Fruit fly (Drosophila melanogaster) whole organism, embryonic: Measurements from ENCODE around the gene CG43813.

Experiments used
- Abd-B ChIP-seq: fragments of 200-800 bp; sonication (Bioruptor generic); optimal IDR thresholded peaks from 2 replicates; lab custom pipeline; 2018; ENCODE audit warnings: missing biosample characterization, mild to moderate bottlenecking, missing genetic modification characterization, moderate library complexity
- Ada2b ChIP-seq: fragments of 200-800 bp; sonication (Bioruptor generic); IDR thresholded peaks from 2 replicates; pipeline ENCODE4 v1.3.6; 2022; ENCODE audit warnings: missing biosample characterization, missing genetic modification characterization
- B-H1 ChIP-seq: fragments of 200-800 bp; sonication (Bioruptor generic); IDR thresholded peaks from 3 replicates; pipeline ENCODE4 v1.3.6; 2022; ENCODE audit warnings: missing biosample characterization, missing genetic modification characterization
- CG10366 ChIP-seq: fragments of 200-800 bp; sonication (Bioruptor generic); IDR thresholded peaks from 2 replicates; pipeline ENCODE4 v1.3.6; 2022; ENCODE audit warnings: missing biosample characterization, missing genetic modification characterization
- CG11456 ChIP-seq: fragments of 200-800 bp; sonication (Bioruptor generic); IDR thresholded peaks from 3 replicates; pipeline ENCODE4 v1.3.6; 2022; ENCODE audit warnings: missing biosample characterization, missing genetic modification characterization
- CG11560 ChIP-seq: fragments of 200-800 bp; sonication (Bioruptor generic); IDR thresholded peaks from 3 replicates; pipeline ENCODE4 v1.3.6; 2022; ENCODE audit warnings: missing biosample characterization, missing genetic modification characterization
- CG14860 ChIP-seq: fragments of 200-800 bp; sonication (Bioruptor generic); IDR thresholded peaks from 3 replicates; pipeline ENCODE4 v1.3.6; 2022; ENCODE audit warnings: missing biosample characterization, missing genetic modification characterization; ENCODE audit not compliant: partially characterized antibody
- CG15479 ChIP-seq: fragments of 200-800 bp; sonication (Bioruptor generic); optimal IDR thresholded peaks from 3 replicates; lab custom pipeline; 2019; ENCODE audit warnings: missing biosample characterization, mild to moderate bottlenecking, missing genetic modification characterization, moderate library complexity
- CG16815 ChIP-seq: fragments of 200-800 bp; sonication (Bioruptor generic); optimal IDR thresholded peaks from 3 replicates; lab custom pipeline; 2017; ENCODE audit warnings: missing biosample characterization, mild to moderate bottlenecking, missing genetic modification characterization
- CG17385 ChIP-seq: fragments of 200-800 bp; sonication (Bioruptor generic); optimal IDR thresholded peaks from 3 replicates; lab custom pipeline; 2018; ENCODE audit warnings: missing biosample characterization, mild to moderate bottlenecking, missing genetic modification characterization
- CG18619 ChIP-seq: fragments of 200-800 bp; sonication (Bioruptor generic); optimal IDR thresholded peaks from 3 replicates; lab custom pipeline; 2017; ENCODE audit warnings: missing biosample characterization, mild to moderate bottlenecking, missing genetic modification characterization
- CG2129 ChIP-seq: fragments of 200-800 bp; sonication (Bioruptor generic); IDR thresholded peaks from 2 replicates; pipeline ENCODE4 v1.3.6; 2022; ENCODE audit warnings: missing biosample characterization, missing genetic modification characterization; ENCODE audit not compliant: partially characterized antibody
- CG2678 ChIP-seq: fragments of 200-800 bp; sonication (Bioruptor generic); optimal IDR thresholded peaks from 3 replicates; lab custom pipeline; 2019; ENCODE audit warnings: missing biosample characterization, mild to moderate bottlenecking, missing genetic modification characterization, moderate library complexity
- CG33213 ChIP-seq: fragments of 200-800 bp; sonication (Bioruptor generic); optimal IDR thresholded peaks from 3 replicates; lab custom pipeline; 2016; ENCODE audit warnings: missing biosample characterization, missing genetic modification characterization
- CG3726 ChIP-seq: fragments of 200-800 bp; sonication (Bioruptor generic); IDR thresholded peaks from 3 replicates; pipeline ENCODE4, ENCODE4 v1.3.6; 2022; ENCODE audit warnings: missing biosample characterization, missing genetic modification characterization
- CG4404 ChIP-seq: fragments of 200-800 bp; sonication (Bioruptor generic); IDR thresholded peaks from 2 replicates; pipeline ENCODE4 v1.3.6; 2022; ENCODE audit warnings: missing biosample characterization, missing genetic modification characterization
- CG4854 ChIP-seq: fragments of 200-800 bp; sonication (Bioruptor generic); optimal IDR thresholded peaks from 2 replicates; lab custom pipeline; 2016; ENCODE audit warnings: missing biosample characterization, missing genetic modification characterization, inconsistent platforms
- CG6254 ChIP-seq: fragments of 200-800 bp; sonication (Bioruptor generic); optimal IDR thresholded peaks from 3 replicates; lab custom pipeline; 2017; ENCODE audit warnings: mild to moderate bottlenecking, missing biosample characterization, missing genetic modification reagents, missing genetic modification characterization
- CG6272 ChIP-seq: fragments of 200-800 bp; sonication (Bioruptor generic); IDR thresholded peaks from 2 replicates; pipeline ENCODE4 v1.3.6; 2022; ENCODE audit warnings: missing biosample characterization, missing genetic modification characterization
- CG7357 ChIP-seq: fragments of 200-800 bp; sonication (Bioruptor generic); IDR thresholded peaks from 3 replicates; pipeline ENCODE4 v1.3.6; 2022; ENCODE audit warnings: missing biosample characterization, missing genetic modification characterization
- CG7556 ChIP-seq: fragments of 200-800 bp; sonication (Bioruptor generic); optimal IDR thresholded peaks from 2 replicates; lab custom pipeline; 2017; ENCODE audit warnings: missing biosample characterization, mild to moderate bottlenecking, missing genetic modification characterization
- CG8089 ChIP-seq: fragments of 200-800 bp; sonication (Bioruptor generic); optimal IDR thresholded peaks from 3 replicates; lab custom pipeline; 2016; ENCODE audit warnings: missing biosample characterization, missing genetic modification characterization
- Chrac-16 ChIP-seq: fragments of 200-800 bp; sonication (Bioruptor generic); optimal IDR thresholded peaks from 3 replicates; lab custom pipeline; 2016; ENCODE audit warnings: missing biosample characterization, missing genetic modification characterization
- Dad ChIP-seq: fragments of 200-800 bp; sonication (Bioruptor generic); optimal IDR thresholded peaks from 3 replicates; lab custom pipeline; 2016; ENCODE audit warnings: missing biosample characterization, missing genetic modification characterization
- Dfd ChIP-seq, 2 experiments: fragments of >200 bp; optimal IDR thresholded peaks; 2 replicates each; lab custom pipeline; 2017; ENCODE audit warnings: missing biosample characterization in 2 of 2, missing genetic modification characterization in 2 of 2
- H2.0 ChIP-seq: fragments of 200-800 bp; sonication (Bioruptor generic); IDR thresholded peaks from 2 replicates; pipeline ENCODE4 v1.3.6; 2022; ENCODE audit warnings: missing biosample characterization, missing genetic modification characterization
- HHEX ChIP-seq: fragments of 200-800 bp; sonication (Bioruptor generic); optimal IDR thresholded peaks from 3 replicates; lab custom pipeline; 2017; ENCODE audit warnings: missing biosample characterization, mild to moderate bottlenecking, missing genetic modification characterization, missing genetic modification reagents
- Hr51 ChIP-seq, 2 experiments: fragments of 200-800 bp; sonication (Bioruptor generic); optimal IDR thresholded peaks; 2 replicates in 1 of 2; 3 replicates in 1 of 2; lab custom pipeline; 2016 to 2018; ENCODE audit warnings: missing biosample characterization in 2 of 2, missing genetic modification characterization in 2 of 2, mild to moderate bottlenecking in 1 of 2, moderate library complexity in 1 of 2
- Hsf ChIP-seq: fragments of 200-800 bp; sonication (Bioruptor generic); optimal IDR thresholded peaks from 3 replicates; lab custom pipeline; 2016; ENCODE audit warnings: missing biosample characterization, missing genetic modification characterization
- Mad ChIP-seq: fragments of 200-800 bp; sonication (Bioruptor generic); optimal IDR thresholded peaks from 2 replicates; lab custom pipeline; 2016; ENCODE audit warnings: missing biosample characterization, missing genetic modification characterization
- NK7.1 ChIP-seq: fragments of 200-800 bp; sonication (Bioruptor generic); optimal IDR thresholded peaks from 3 replicates; lab custom pipeline; 2016; ENCODE audit warnings: missing biosample characterization, missing genetic modification characterization
- NfI ChIP-seq: fragments of 200-800 bp; sonication (Bioruptor generic); optimal IDR thresholded peaks from 3 replicates; lab custom pipeline; 2018; ENCODE audit warnings: missing biosample characterization, mild to moderate bottlenecking, missing genetic modification characterization, moderate library complexity
- Ravus ChIP-seq: fragments of 200-800 bp; sonication (Bioruptor generic); IDR thresholded peaks from 2 replicates; pipeline ENCODE4 v1.3.6; 2022; ENCODE audit warnings: missing biosample characterization, missing genetic modification characterization
- Sry-δ ChIP-seq: fragments of 200-800 bp; sonication (Bioruptor generic); optimal IDR thresholded peaks from 2 replicates; lab custom pipeline; 2016; ENCODE audit warnings: missing biosample characterization, missing genetic modification characterization
- Xbp1 ChIP-seq: fragments of 200-800 bp; sonication (Bioruptor generic); optimal IDR thresholded peaks from 3 replicates; lab custom pipeline; 2016; ENCODE audit warnings: missing biosample characterization, mild to moderate bottlenecking, missing genetic modification characterization
- ash1 ChIP-seq: fragments of 200-800 bp; sonication (Bioruptor generic); optimal IDR thresholded peaks from 2 replicates; lab custom pipeline; 2018; ENCODE audit warnings: missing biosample characterization, mild to moderate bottlenecking, missing genetic modification characterization
- cad ChIP-seq: fragments of >200 bp; optimal IDR thresholded peaks from 2 replicates; lab custom pipeline; 2017; ENCODE audit warnings: missing biosample characterization, missing genetic modification characterization
- chif ChIP-seq, 2 experiments: fragments of 200-800 bp; sonication (Bioruptor generic); optimal IDR thresholded peaks; 3 replicates each; lab custom pipeline; 2016; ENCODE audit warnings: missing biosample characterization in 2 of 2, missing genetic modification characterization in 2 of 2
- cwo ChIP-seq: fragments of 200-800 bp; sonication (Bioruptor generic); optimal IDR thresholded peaks from 3 replicates; lab custom pipeline; 2017; ENCODE audit warnings: missing biosample characterization, missing genetic modification characterization, mild to moderate bottlenecking, moderate library complexity, missing genetic modification reagents
- hkb ChIP-seq, 2 experiments: fragments of 200-800 bp in 1 of 2; fragments of >200 bp in 1 of 2; sonication (Bioruptor generic) in 1 of 2; IDR thresholded peaks in 1 of 2; optimal IDR thresholded peaks in 1 of 2; 2 replicates each; pipeline versions ENCODE4 v1.3.6 to Lab custom; 2017 to 2022; ENCODE audit warnings: missing biosample characterization in 1 of 2, missing genetic modification characterization in 1 of 2
- kni ChIP-seq: fragments of 200-800 bp; sonication (Bioruptor generic); optimal IDR thresholded peaks from 3 replicates; lab custom pipeline; 2017; ENCODE audit warnings: mild to moderate bottlenecking, missing biosample characterization, missing genetic modification reagents, missing genetic modification characterization
- luna ChIP-seq: fragments of 200-800 bp; sonication (Bioruptor generic); optimal IDR thresholded peaks from 2 replicates; lab custom pipeline; 2016; ENCODE audit warnings: missing biosample characterization, missing genetic modification characterization
- peb ChIP-seq: fragments of 200-800 bp; sonication (Bioruptor generic); IDR thresholded peaks from 2 replicates; pipeline ENCODE4 v1.3.6; 2022; ENCODE audit warnings: missing biosample characterization, missing genetic modification characterization
- prd ChIP-seq, 3 experiments: fragments of >200 bp in 2 of 3; fragments of 200-800 bp in 1 of 3; sonication (Bioruptor generic) in 1 of 3; optimal IDR thresholded peaks in 2 of 3; IDR thresholded peaks in 1 of 3; 2 replicates in 2 of 3; 3 replicates in 1 of 3; pipeline versions ENCODE4 v1.3.6 to Lab custom; 2017 to 2022; ENCODE audit warnings: missing biosample characterization in 1 of 3, missing genetic modification characterization in 1 of 3
- pum ChIP-seq: fragments of 200-800 bp; sonication (Bioruptor generic); optimal IDR thresholded peaks from 2 replicates; lab custom pipeline; 2016; ENCODE audit warnings: missing biosample characterization, missing genetic modification characterization
- ro ChIP-seq: fragments of 200-800 bp; sonication (Bioruptor generic); IDR thresholded peaks from 2 replicates; pipeline ENCODE4 v1.3.6; 2022; ENCODE audit warnings: missing biosample characterization, missing genetic modification characterization
- slbo ChIP-seq: fragments of 200-800 bp; sonication (Bioruptor generic); IDR thresholded peaks from 2 replicates; pipeline ENCODE4 v1.3.6; 2022; ENCODE audit warnings: missing biosample characterization, missing genetic modification characterization
- stwl ChIP-seq: fragments of 200-800 bp; sonication (Bioruptor generic); optimal IDR thresholded peaks from 3 replicates; lab custom pipeline; 2018; ENCODE audit warnings: missing biosample characterization, mild to moderate bottlenecking, missing genetic modification characterization, moderate library complexity
- unc-4 ChIP-seq: fragments of 200-800 bp; sonication (Bioruptor generic); IDR thresholded peaks from 2 replicates; pipeline ENCODE4 v1.3.6; 2022; ENCODE audit warnings: missing biosample characterization, missing genetic modification characterization; ENCODE audit not compliant: partially characterized antibody
- z ChIP-seq: fragments of 200-800 bp; sonication (Bioruptor generic); IDR thresholded peaks from 3 replicates; pipeline ENCODE4 v1.3.6; 2022; ENCODE audit warnings: missing biosample characterization, missing genetic modification characterization

Gene CG43813

DNA sequence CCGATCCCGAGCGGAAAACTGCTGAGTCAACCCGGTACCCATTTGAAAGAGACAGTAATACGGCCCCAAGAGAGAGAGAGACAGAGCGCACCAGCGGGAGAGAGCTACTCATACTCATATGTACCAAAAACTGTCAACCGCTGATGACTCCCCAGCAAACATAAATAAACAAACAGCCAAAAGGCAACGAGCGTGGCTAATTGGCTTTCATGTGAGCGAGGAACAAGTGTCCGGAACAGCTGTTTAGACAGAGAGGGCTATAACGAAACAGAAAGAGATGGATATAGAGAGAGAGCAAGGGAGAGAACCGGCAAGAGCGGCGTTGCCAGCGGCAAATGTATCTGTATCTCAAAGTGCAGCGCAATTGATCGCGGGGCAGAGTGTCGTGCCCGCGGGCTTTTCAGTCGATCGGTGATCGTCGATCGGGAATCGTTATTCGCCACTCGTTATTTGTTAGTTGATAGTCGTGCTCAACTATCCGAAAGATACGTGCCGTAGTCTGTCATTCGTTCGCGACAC is 22.0 kb upstream of the CG43813 start (continued):
- TF ChIP-seq z (GFP tag; lab: Robert Waterston, UW) (peak; percentile 57; the same call in 1 of the 3 replicates), Chrac-16 (GFP tag; lab: Kevin White, UChicago) (no peak), CG10366 (no peak), CG7357 (no peak), Hr51 (GFP tag; optimal IDR thresholded peaks at IDR 0.05; lab: Kevin White, UChicago) (no peak), pum (GFP tag; lab: Kevin White, UChicago) (no peak), kni (GFP tag; lab: Kevin White, UChicago) (peak; percentile 86), CG6272 (GFP tag; lab: Robert Waterston, UW) (no peak), CG17385 (GFP tag; lab: Kevin White, UChicago) (peak; percentile 41), CG16815 (GFP tag; lab: Kevin White, UChicago) (no peak), Mad (GFP tag; lab: Kevin White, UChicago) (no peak), peb (GFP tag; lab: Robert Waterston, UW) (no peak), NfI (no peak), Hsf (GFP tag; lab: Kevin White, UChicago) (no peak), CG18619 (GFP tag; lab: Kevin White, UChicago) (peak; percentile 25), unc-4 (GFP tag; lab: Robert Waterston, UW) (no peak; the same call in 1 of the 2 replicates), cwo (GFP tag; lab: Kevin White, UChicago) (peak; percentile 33), slbo (GFP tag; lab: Robert Waterston, UW) (no peak), CG11456 (GFP tag; lab: Robert Waterston, UW) (no peak), hkb (optimal IDR thresholded peaks at IDR 0.05; lab: Kevin White, UChicago) (no peak), hkb (GFP tag; IDR thresholded peaks at IDR 0.05; lab: Robert Waterston, UW) (peak; percentile 50; the same call in 1 of the 2 replicates), prd (optimal IDR thresholded peaks at IDR 0.05; lab: Kevin White, UChicago) (no peak), prd (GFP tag; IDR thresholded peaks at IDR 0.05; lab: Robert Waterston, UW) (no peak; the same call in 2 of the 3 replicates), H2.0 (GFP tag; lab: Robert Waterston, UW) (no peak), Ravus (GFP tag; lab: Robert Waterston, UW) (no peak), CG6254 (GFP tag; lab: Kevin White, UChicago) (peak; percentile 2), CG3726 (no peak), ro (no peak), NK7.1 (no peak), Dfd (GFP tag; optimal IDR thresholded peaks at IDR 0.05; lab: Kevin White, UChicago) (no peak), Sry-δ (no peak), CG14860 (no peak), chif (GFP tag; optimal IDR thresholded peaks at IDR 0.05; lab: Kevin White, UChicago) (no peak), CG15479 (GFP tag; lab: Kevin White, UChicago) (peak; percentile 42), Xbp1 (GFP tag; lab: Kevin White, UChicago) (no peak), CG2678 (tag; lab: Kevin White, UChicago) (peak; percentile 39), CG33213 (GFP tag; lab: Kevin White, UChicago) (no peak), CG2129 (no peak), ash1 (GFP tag; lab: Kevin White, UChicago) (no peak), CG4404 (GFP tag; lab: Robert Waterston, UW) (no peak), B-H1 (GFP tag; lab: Robert Waterston, UW) (no peak; the same call in 2 of the 3 replicates), HHEX (GFP tag; lab: Kevin White, UChicago) (peak; percentile 47), Abd-B (GFP tag; lab: Kevin White, UChicago) (no peak), CG7556 (GFP tag; lab: Kevin White, UChicago) (no peak), CG4854 (GFP tag; lab: Kevin White, UChicago) (no peak), CG8089 (no peak), Dad (no peak), luna (GFP tag; lab: Kevin White, UChicago) (no peak), stwl (tag; lab: Kevin White, UChicago) (peak; percentile 14), cad (GFP tag; lab: Kevin White, UChicago) (no peak), Ada2b (GFP tag; lab: Robert Waterston, UW) (no peak), CG11560 (tag; lab: Robert Waterston, UW) (no peak)
